Worm (Caenorhabditis elegans): Measurements from ENCODE around the gene C25F6.6.

DNA sequence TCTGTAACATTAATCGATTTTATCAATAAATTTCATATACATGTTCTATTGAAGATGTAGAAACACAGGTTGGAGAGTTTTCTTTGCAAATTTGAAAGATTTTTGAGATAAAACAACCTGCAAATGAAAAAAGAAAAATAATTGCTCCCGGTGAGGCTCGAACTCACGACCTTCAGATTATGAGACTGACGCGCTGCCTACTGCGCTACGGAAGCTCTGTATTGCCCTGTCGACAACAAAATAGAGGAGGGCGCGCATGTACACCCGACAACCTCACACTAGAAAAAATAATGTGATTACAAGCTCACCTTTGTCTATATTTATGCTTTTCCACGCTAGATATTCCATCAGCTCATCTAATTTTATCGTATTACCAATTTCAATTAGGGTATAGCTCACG, 43.4 kb downstream of the C25F6.6 start:
- no peak for TF ChIP-seq dao-5 (tag; optimal IDR thresholded peaks at IDR 0.05)
- TF ChIP-seq W03F9.2 (tag; optimal IDR thresholded peaks at IDR 0.05): no peak
